Worm (Caenorhabditis elegans) whole organism, young adult: ENCODE measurements around the gene cyp-14A1.

Experiments
- Y53F4B.3 ChIP-seq: fragments of 200-800 bp; sonication (Bioruptor generic); IDR thresholded peaks from 2 replicates; pipeline ENCODE4 v1.3.6; 2022; ENCODE audit warnings: missing genetic modification reagents, missing genetic modification characterization, missing compliant biosample characterization
- Y67H2A.10 ChIP-seq: fragments of 200-800 bp; sonication (Bioruptor generic); conservative IDR thresholded peaks from 2 replicates; pipeline ENCODE4 v1.3.6; 2022; ENCODE audit warnings: missing genetic modification reagents, missing genetic modification characterization, missing compliant biosample characterization
- ama-1 ChIP-seq, 3 experiments: fragments of 150-350 bp in 1 of 3; sonication (generic microtip) in 2 of 3; optimal IDR thresholded peaks; 2 replicates each; lab custom pipeline; 2014 to 2018; ENCODE audit warnings: missing biosample characterization in 2 of 3, missing genetic modification characterization in 2 of 3, missing genetic modification reagents in 2 of 3
- bed-1 ChIP-seq: fragments of 200-800 bp; sonication (Bioruptor generic); IDR thresholded peaks from 2 replicates; pipeline ENCODE4 v1.3.6; 2022; ENCODE audit warnings: missing genetic modification reagents, missing genetic modification characterization, missing compliant biosample characterization
- him-1 ChIP-seq: sonication (generic microtip); optimal IDR thresholded peaks from 2 replicates; lab custom pipeline; 2016; ENCODE audit warnings: missing genotype, missing genetic modification reagents, missing genetic modification characterization, missing compliant biosample characterization
- lsl-1 ChIP-seq: fragments of 200-800 bp; sonication (Bioruptor generic); optimal IDR thresholded peaks from 2 replicates; lab custom pipeline; 2018; ENCODE audit warnings: mild to moderate bottlenecking, missing genetic modification characterization, moderate library complexity, missing compliant biosample characterization
- nhr-179 ChIP-seq: sonication (generic microtip); optimal IDR thresholded peaks from 2 replicates; lab custom pipeline; 2016; ENCODE audit warnings: mild to moderate bottlenecking, missing genetic modification characterization, missing compliant biosample characterization
- pha-4 ChIP-seq: fragments of 150-350 bp; sonication (generic microtip); optimal IDR thresholded peaks from 2 replicates; lab custom pipeline; 2014; ENCODE audit warnings: missing biosample characterization, missing genetic modification reagents, missing genetic modification characterization
- sdz-38 ChIP-seq: sonication (generic microtip); optimal IDR thresholded peaks from 2 replicates; lab custom pipeline; 2016; ENCODE audit warnings: missing genotype, missing genetic modification characterization, missing compliant biosample characterization
- snpc-4 ChIP-seq, 5 experiments: fragments of 150-350 bp in 1 of 5; sonication (generic microtip) in 4 of 5; optimal IDR thresholded peaks; 2 replicates each; lab custom pipeline; 2014 to 2018; ENCODE audit warnings: missing genetic modification characterization in 5 of 5, missing biosample characterization in 3 of 5, antibody characterized with exemption in 2 of 5, mild to moderate bottlenecking in 2 of 5, missing compliant biosample characterization in 2 of 5, missing genotype in 2 of 5, moderate library complexity in 2 of 5, missing genetic modification reagents in 1 of 5
- tlf-1 ChIP-seq: fragments of 200-800 bp; sonication (Bioruptor generic); optimal IDR thresholded peaks from 2 replicates; lab custom pipeline; 2018; ENCODE audit warnings: mild to moderate bottlenecking, missing genetic modification characterization, missing compliant biosample characterization
- unc-62 ChIP-seq: fragments of 150-350 bp; optimal IDR thresholded peaks from 2 replicates; lab custom pipeline; 2014; ENCODE audit warnings: missing biosample characterization, missing genetic modification reagents, missing genetic modification characterization

- TF ChIP-seq nhr-179 (tag; lab: Kevin White, UChicago) (no peak), him-1 (tag; lab: Kevin White, UChicago) (no peak), Y67H2A.10 (GFP tag; lab: Robert Waterston, UW) (no peak), pha-4 (tag; lab: Kevin White, UChicago) (no peak), unc-62 (GFP tag; lab: Kevin White, UChicago) (no peak), snpc-4 (GFP tag; optimal IDR thresholded peaks at IDR 0.05; lab: Kevin White, UChicago) (no peak), snpc-4 (tag; optimal IDR thresholded peaks at IDR 0.05; lab: Kevin White, UChicago) (no peak), tlf-1 (GFP tag; lab: Kevin White, UChicago) (no peak), sdz-38 (tag; lab: Kevin White, UChicago) (no peak), bed-1 (GFP tag; lab: Robert Waterston, UW) (no peak), lsl-1 (no peak), ama-1 (optimal IDR thresholded peaks at IDR 0.05; lab: Kevin White, UChicago) (no peak), ama-1 (GFP tag; optimal IDR thresholded peaks at IDR 0.05; lab: Kevin White, UChicago) (no peak), Y53F4B.3 (GFP tag; lab: Robert Waterston, UW) (no peak)
Measured at ce11 chrX:13262195-13262594, 5.0 kb downstream of the cyp-14A1 start, which contains the start of gene K09A11.1.
